Worm (Caenorhabditis elegans) whole organism, midembryonic: ENCODE data around the gene F39G3.4.

Experiments
- T22C8.4 ChIP-seq: fragments of 200-800 bp; sonication (Bioruptor generic); IDR thresholded peaks from 2 replicates; pipeline ENCODE4 v1.3.6; 2022; ENCODE audit warnings: missing genetic modification characterization, missing compliant biosample characterization
- cog-1 ChIP-seq: sonication (generic microtip); optimal IDR thresholded peaks from 2 replicates; lab custom pipeline; 2016; ENCODE audit warnings: missing genetic modification characterization, missing compliant biosample characterization
- flt-1 ChIP-seq: fragments of 200-800 bp; sonication (Bioruptor generic); IDR thresholded peaks from 2 replicates; pipeline ENCODE4 v1.3.6; 2022; ENCODE audit warnings: missing genetic modification characterization, missing compliant biosample characterization
- klf-2 ChIP-seq: fragments of 200-800 bp; sonication (Bioruptor generic); conservative IDR thresholded peaks from 2 replicates; pipeline ENCODE4 v1.3.6; 2022; ENCODE audit warnings: missing genetic modification reagents, missing genetic modification characterization, missing compliant biosample characterization
- med-1 ChIP-seq: sonication (generic microtip); optimal IDR thresholded peaks from 2 replicates; lab custom pipeline; 2017; ENCODE audit warnings: missing genetic modification characterization, mild to moderate bottlenecking, missing compliant biosample characterization, antibody characterized with exemption, missing genetic modification reagents; ENCODE audit not compliant: insufficient read depth
- tab-1 ChIP-seq: fragments of 200-800 bp; sonication (Bioruptor generic); IDR thresholded peaks from 2 replicates; pipeline ENCODE4 v1.3.6; 2022; ENCODE audit warnings: missing genetic modification characterization, missing compliant biosample characterization
- ztf-23 ChIP-seq: fragments of 200-800 bp; sonication (Bioruptor generic); IDR thresholded peaks from 2 replicates; pipeline ENCODE4 v1.3.6; 2022; ENCODE audit warnings: missing genetic modification reagents, missing genetic modification characterization, missing compliant biosample characterization

ce11 chrV:4731154-4731961 lies 6.8 kb downstream of the F39G3.4 start, which contains the start of gene F39G3.3:
- TF ChIP-seq T22C8.4: peak; percentile 85
- TF ChIP-seq flt-1 (GFP tag; lab: Robert Waterston, UW): peak; percentile 92
- TF ChIP-seq tab-1: peak; percentile 92
- TF ChIP-seq klf-2 (GFP tag; lab: Robert Waterston, UW): peak; percentile 81
- TF ChIP-seq med-1: peak; percentile 96
- peak; percentile 91 for TF ChIP-seq ztf-23 (GFP tag; lab: Robert Waterston, UW)
- TF ChIP-seq cog-1: peak; percentile 81
